Fruit fly (Drosophila melanogaster) whole organism, embryonic: ENCODE data around the gene CAH7.

Experiments used
- BEAF-32 ChIP-seq: fragments of 200-800 bp; sonication (Bioruptor generic); optimal IDR thresholded peaks from 3 replicates; lab custom pipeline; 2017; ENCODE audit warnings: missing biosample characterization, missing genetic modification characterization, mild to moderate bottlenecking, moderate library complexity, missing genetic modification reagents
- CG10147 ChIP-seq: fragments of 200-800 bp; sonication (Bioruptor generic); optimal IDR thresholded peaks from 2 replicates; lab custom pipeline; 2019; ENCODE audit warnings: missing biosample characterization, mild to moderate bottlenecking, missing genetic modification characterization, moderate library complexity
- CG10274 ChIP-seq: fragments of 200-800 bp; sonication (Bioruptor generic); optimal IDR thresholded peaks from 3 replicates; lab custom pipeline; 2017; ENCODE audit warnings: missing biosample characterization, mild to moderate bottlenecking, missing genetic modification characterization
- CG10543 ChIP-seq: fragments of 200-800 bp; sonication (Bioruptor generic); optimal IDR thresholded peaks from 3 replicates; lab custom pipeline; 2017; ENCODE audit warnings: missing biosample characterization, mild to moderate bottlenecking, missing genetic modification characterization, moderate library complexity
- CG11093 ChIP-seq: fragments of 200-800 bp; sonication (Bioruptor generic); IDR thresholded peaks from 3 replicates; pipeline ENCODE4 v1.3.6; 2022; ENCODE audit warnings: missing biosample characterization, missing genetic modification characterization
- CG14860 ChIP-seq: fragments of 200-800 bp; sonication (Bioruptor generic); IDR thresholded peaks from 3 replicates; pipeline ENCODE4 v1.3.6; 2022; ENCODE audit warnings: missing biosample characterization, missing genetic modification characterization; ENCODE audit not compliant: partially characterized antibody
- CG2120 ChIP-seq: fragments of 200-800 bp; sonication (Bioruptor generic); optimal IDR thresholded peaks from 3 replicates; lab custom pipeline; 2016; ENCODE audit warnings: missing biosample characterization, missing genetic modification characterization
- CG30020 ChIP-seq: fragments of 200-800 bp; optimal IDR thresholded peaks from 2 replicates; lab custom pipeline; 2019; ENCODE audit warnings: missing biosample characterization, mild to moderate bottlenecking, missing genetic modification characterization, moderate library complexity
- CG3838 ChIP-seq: fragments of 200-800 bp; sonication (Bioruptor generic); optimal IDR thresholded peaks from 3 replicates; lab custom pipeline; 2016; ENCODE audit warnings: missing biosample characterization, missing genetic modification characterization
- CG3847 ChIP-seq: fragments of 200-800 bp; sonication (Bioruptor generic); IDR thresholded peaks from 2 replicates; pipeline ENCODE4 v1.3.6; 2022; ENCODE audit warnings: missing biosample characterization, missing genetic modification characterization
- CG4360 ChIP-seq: fragments of 200-800 bp; sonication (Bioruptor generic); IDR thresholded peaks from 2 replicates; pipeline ENCODE4 v1.3.6; 2022; ENCODE audit warnings: missing biosample characterization, missing genetic modification characterization
- CG43689 ChIP-seq: fragments of 200-800 bp; sonication (Bioruptor generic); IDR thresholded peaks from 2 replicates; pipeline ENCODE4 v1.3.6; 2022; ENCODE audit warnings: missing biosample characterization, missing genetic modification characterization
- CG6813 ChIP-seq: fragments of 200-800 bp; sonication (Bioruptor generic); optimal IDR thresholded peaks from 2 replicates; lab custom pipeline; 2017; ENCODE audit warnings: missing biosample characterization, missing genetic modification characterization, mild to moderate bottlenecking, moderate library complexity, missing genetic modification reagents
- CG7357 ChIP-seq: fragments of 200-800 bp; sonication (Bioruptor generic); IDR thresholded peaks from 3 replicates; pipeline ENCODE4 v1.3.6; 2022; ENCODE audit warnings: missing biosample characterization, missing genetic modification characterization
- CG8359 ChIP-seq: fragments of 200-800 bp; sonication (Bioruptor generic); optimal IDR thresholded peaks from 2 replicates; lab custom pipeline; 2017; ENCODE audit warnings: missing biosample characterization, mild to moderate bottlenecking, missing genetic modification characterization, borderline replicate concordance
- CHES-1-like ChIP-seq: fragments of 200-800 bp; sonication (Bioruptor generic); optimal IDR thresholded peaks from 2 replicates; lab custom pipeline; 2016; ENCODE audit warnings: missing biosample characterization, missing genetic modification characterization
- Camta ChIP-seq: fragments of 200-800 bp; sonication (Bioruptor generic); optimal IDR thresholded peaks from 2 replicates; lab custom pipeline; 2016; ENCODE audit warnings: missing biosample characterization, missing genetic modification characterization
- Chrac-16 ChIP-seq: fragments of 200-800 bp; sonication (Bioruptor generic); optimal IDR thresholded peaks from 3 replicates; lab custom pipeline; 2016; ENCODE audit warnings: missing biosample characterization, missing genetic modification characterization
- Dad ChIP-seq: fragments of 200-800 bp; sonication (Bioruptor generic); optimal IDR thresholded peaks from 3 replicates; lab custom pipeline; 2016; ENCODE audit warnings: missing biosample characterization, missing genetic modification characterization
- Dip2 ChIP-seq: fragments of 200-800 bp; sonication (Bioruptor generic); IDR thresholded peaks from 2 replicates; pipeline ENCODE4 v1.3.6; 2022; ENCODE audit warnings: missing biosample characterization, missing genetic modification characterization
- Doc2 ChIP-seq: fragments of 200-800 bp; sonication (Bioruptor generic); IDR thresholded peaks from 2 replicates; pipeline ENCODE4 v1.3.6; 2022; ENCODE audit warnings: missing biosample characterization, missing genetic modification characterization
- Dp ChIP-seq: fragments of 200-800 bp; sonication (Bioruptor generic); optimal IDR thresholded peaks from 2 replicates; lab custom pipeline; 2018; ENCODE audit warnings: missing biosample characterization, mild to moderate bottlenecking, missing genetic modification characterization, moderate library complexity
- HLH3B ChIP-seq: fragments of 200-800 bp; sonication (Bioruptor generic); IDR thresholded peaks from 2 replicates; pipeline ENCODE4 v1.3.6; 2022; ENCODE audit warnings: missing biosample characterization, missing genetic modification characterization
- HLH54F ChIP-seq: fragments of 200-800 bp; sonication (Bioruptor generic); optimal IDR thresholded peaks from 3 replicates; lab custom pipeline; 2016; ENCODE audit warnings: missing biosample characterization, missing genetic modification characterization
- Hmr ChIP-seq: fragments of 200-800 bp; sonication (Bioruptor generic); optimal IDR thresholded peaks from 3 replicates; lab custom pipeline; 2017; ENCODE audit warnings: mild to moderate bottlenecking, missing biosample characterization, missing genetic modification reagents, missing genetic modification characterization
- Hmx ChIP-seq: fragments of 200-800 bp; sonication (Bioruptor generic); optimal IDR thresholded peaks from 2 replicates; lab custom pipeline; 2016; ENCODE audit warnings: missing biosample characterization, missing genetic modification characterization
- Mrtf ChIP-seq: fragments of 200-800 bp; sonication (Bioruptor generic); IDR thresholded peaks from 3 replicates; pipeline ENCODE4 v1.3.6; 2022; ENCODE audit warnings: missing biosample characterization, missing genetic modification characterization
- Poxn ChIP-seq: fragments of 200-800 bp; sonication (Bioruptor generic); IDR thresholded peaks from 2 replicates; pipeline ENCODE4 v1.3.6; 2022; ENCODE audit warnings: missing biosample characterization, missing genetic modification characterization
- Rfx ChIP-seq: fragments of 200-800 bp; sonication (Bioruptor generic); IDR thresholded peaks from 2 replicates; pipeline ENCODE4 v1.3.6; 2022; ENCODE audit warnings: missing biosample characterization, missing genetic modification characterization
- Ssrp ChIP-seq: fragments of 200-800 bp; sonication (Bioruptor generic); optimal IDR thresholded peaks from 2 replicates; lab custom pipeline; 2018; ENCODE audit warnings: missing biosample characterization, mild to moderate bottlenecking, missing genetic modification characterization, moderate library complexity
- ac ChIP-seq: fragments of 200-800 bp; sonication (Bioruptor generic); optimal IDR thresholded peaks from 3 replicates; lab custom pipeline; 2017; ENCODE audit warnings: missing biosample characterization, mild to moderate bottlenecking, missing genetic modification characterization
- bbx ChIP-seq: fragments of 200-800 bp; sonication (Bioruptor generic); IDR thresholded peaks from 2 replicates; pipeline ENCODE4 v1.3.6; 2022; ENCODE audit warnings: missing biosample characterization, missing genetic modification characterization; ENCODE audit not compliant: partially characterized antibody
- chif ChIP-seq, 2 experiments: fragments of 200-800 bp; sonication (Bioruptor generic); optimal IDR thresholded peaks; 3 replicates each; lab custom pipeline; 2016; ENCODE audit warnings: missing biosample characterization in 2 of 2, missing genetic modification characterization in 2 of 2
- chn ChIP-seq: fragments of 200-800 bp; sonication (Bioruptor generic); optimal IDR thresholded peaks from 2 replicates; lab custom pipeline; 2016; ENCODE audit warnings: missing biosample characterization, missing genetic modification characterization
- crol ChIP-seq: fragments of 200-800 bp; sonication (Bioruptor generic); IDR thresholded peaks from 2 replicates; pipeline ENCODE4 v1.3.6; 2022; ENCODE audit warnings: missing biosample characterization, missing genetic modification characterization
- dmrt99B ChIP-seq: fragments of 200-800 bp; sonication (Bioruptor generic); optimal IDR thresholded peaks from 2 replicates; lab custom pipeline; 2018; ENCODE audit warnings: missing biosample characterization, mild to moderate bottlenecking, missing genetic modification characterization, moderate library complexity
- ewg ChIP-seq: fragments of 200-800 bp; sonication (Bioruptor generic); optimal IDR thresholded peaks from 3 replicates; lab custom pipeline; 2017; ENCODE audit warnings: mild to moderate bottlenecking, missing biosample characterization, missing genetic modification reagents, missing genetic modification characterization
- exex ChIP-seq: fragments of 200-800 bp; sonication (Bioruptor generic); optimal IDR thresholded peaks from 4 replicates; lab custom pipeline; 2018; ENCODE audit warnings: missing biosample characterization, mild to moderate bottlenecking, missing genetic modification characterization, moderate library complexity
- fd96Cb ChIP-seq: fragments of 200-800 bp; sonication (Bioruptor generic); optimal IDR thresholded peaks from 2 replicates; lab custom pipeline; 2018; ENCODE audit warnings: missing biosample characterization, mild to moderate bottlenecking, missing genetic modification characterization, moderate library complexity
- gce ChIP-seq: fragments of 200-800 bp; sonication (Bioruptor generic); IDR thresholded peaks from 3 replicates; pipeline ENCODE4 v1.3.6; 2022; ENCODE audit warnings: missing biosample characterization, missing genetic modification characterization
- hth ChIP-seq: fragments of >200 bp; optimal IDR thresholded peaks from 2 replicates; lab custom pipeline; 2017; ENCODE audit warnings: inconsistent platforms
- jigr1 ChIP-seq: fragments of 200-800 bp; sonication (Bioruptor generic); IDR thresholded peaks from 3 replicates; pipeline ENCODE4 v1.3.6; 2022; ENCODE audit warnings: missing biosample characterization, missing genetic modification characterization
- kah ChIP-seq: fragments of 200-800 bp; sonication (Bioruptor generic); optimal IDR thresholded peaks from 2 replicates; lab custom pipeline; 2018; ENCODE audit warnings: missing biosample characterization, mild to moderate bottlenecking, missing genetic modification characterization
- nerfin-2 ChIP-seq: fragments of 200-800 bp; sonication (Bioruptor generic); IDR thresholded peaks from 2 replicates; pipeline ENCODE4 v1.3.6; 2022; ENCODE audit warnings: missing biosample characterization, missing genetic modification characterization; ENCODE audit not compliant: partially characterized antibody
- repo ChIP-seq: fragments of 200-800 bp; sonication (Bioruptor generic); optimal IDR thresholded peaks from 2 replicates; lab custom pipeline; 2016; ENCODE audit warnings: missing biosample characterization, missing genetic modification characterization
- scrt ChIP-seq: fragments of 200-800 bp; sonication (Bioruptor generic); optimal IDR thresholded peaks from 2 replicates; lab custom pipeline; 2018; ENCODE audit warnings: missing biosample characterization, mild to moderate bottlenecking, missing genetic modification characterization, moderate library complexity
- tx ChIP-seq: fragments of 200-800 bp; sonication (Bioruptor generic); optimal IDR thresholded peaks from 2 replicates; lab custom pipeline; 2016; ENCODE audit warnings: missing biosample characterization, missing genetic modification characterization
- zf30C ChIP-seq: fragments of 200-800 bp; sonication (Bioruptor generic); optimal IDR thresholded peaks from 3 replicates; lab custom pipeline; 2018; ENCODE audit warnings: missing biosample characterization, mild to moderate bottlenecking, missing genetic modification characterization

Gene CAH7

dm6 chr3R:10108289-10108928, 3.6 kb upstream of the CAH7 start (continued):
- TF ChIP-seq repo (GFP tag; lab: Kevin White, UChicago) (no peak), Dp (GFP tag; lab: Kevin White, UChicago) (no peak), BEAF-32 (GFP tag; lab: Kevin White, UChicago) (no peak), gce (no peak), nerfin-2 (GFP tag; lab: Robert Waterston, UW) (0 out of 2 replicates have a peak, but pooled peaks have one; percentile 27), Rfx (GFP tag; lab: Robert Waterston, UW) (no peak), fd96Cb (tag; lab: Kevin White, UChicago) (no peak), Chrac-16 (GFP tag; lab: Kevin White, UChicago) (no peak), ewg (no peak), ac (GFP tag; lab: Kevin White, UChicago) (no peak), hth (lab: Kevin White, UChicago) (no peak), CG2120 (no peak), crol (GFP tag; lab: Robert Waterston, UW) (peak; percentile 51), CHES-1-like (no peak), exex (no peak), Doc2 (GFP tag; lab: Robert Waterston, UW) (no peak)

dm6 chr3R:10109212-10109880, 2.7 kb upstream of the CAH7 start:
- TF ChIP-seq zf30C (GFP tag; lab: Kevin White, UChicago), result no peak
- no peak; the same call in 1 of the 2 replicates for TF ChIP-seq CG4360 (GFP tag; lab: Robert Waterston, UW)
- TF ChIP-seq chn (GFP tag; lab: Kevin White, UChicago), result no peak
- TF ChIP-seq dmrt99B (tag; lab: Kevin White, UChicago), result no peak
- no peak for TF ChIP-seq CG43689 (GFP tag; lab: Robert Waterston, UW)
- TF ChIP-seq HLH54F (GFP tag; lab: Kevin White, UChicago), result no peak
- no peak for TF ChIP-seq CHES-1-like
- no peak for TF ChIP-seq nerfin-2 (GFP tag; lab: Robert Waterston, UW)
- TF ChIP-seq CG7357 (GFP tag; lab: Robert Waterston, UW), result no peak
- no peak for TF ChIP-seq CG2120
- no peak for TF ChIP-seq CG14860 (GFP tag; lab: Robert Waterston, UW)
- TF ChIP-seq CG8359, result no peak
- TF ChIP-seq kah (GFP tag; lab: Kevin White, UChicago), result peak; percentile 45
- no peak for TF ChIP-seq jigr1 (GFP tag; lab: Robert Waterston, UW)
- no peak for TF ChIP-seq HLH3B (GFP tag; lab: Robert Waterston, UW)
- no peak for TF ChIP-seq bbx (GFP tag; lab: Robert Waterston, UW)
- TF ChIP-seq CG3847, result no peak
- peak; percentile 19 for TF ChIP-seq CG10543 (GFP tag; lab: Kevin White, UChicago)
- no peak for TF ChIP-seq Mrtf (GFP tag; lab: Robert Waterston, UW)
- TF ChIP-seq CG10147 (GFP tag; lab: Kevin White, UChicago), result no peak
- no peak for TF ChIP-seq CG3838 (GFP tag; lab: Kevin White, UChicago)
- TF ChIP-seq scrt (GFP tag; lab: Kevin White, UChicago), result peak; percentile 17
- TF ChIP-seq Hmx, result no peak
- TF ChIP-seq CG11093 (GFP tag; lab: Robert Waterston, UW), result no peak
- TF ChIP-seq Ssrp (tag; lab: Kevin White, UChicago), result no peak
- no peak for TF ChIP-seq CG10274 (GFP tag; lab: Kevin White, UChicago)
- TF ChIP-seq chif (GFP tag; optimal IDR thresholded peaks at IDR 0.05; lab: Kevin White, UChicago), result no peak
- TF ChIP-seq Hmr (GFP tag; lab: Kevin White, UChicago), result no peak
- TF ChIP-seq Camta (GFP tag; lab: Kevin White, UChicago), result no peak
- no peak for TF ChIP-seq CG6813 (GFP tag; lab: Kevin White, UChicago)
- no peak for TF ChIP-seq Dad (GFP tag; lab: Kevin White, UChicago)
- no peak for TF ChIP-seq tx (GFP tag; lab: Kevin White, UChicago)
- no peak for TF ChIP-seq Dip2
- no peak for TF ChIP-seq CG30020 (tag; lab: Kevin White, UChicago)
- TF ChIP-seq Poxn (GFP tag; lab: Robert Waterston, UW), result no peak
